Worm (Caenorhabditis elegans) whole organism, young adult: ENCODE results near the gene C50C3.12.

Experiments used
- F39B2.1 ChIP-seq: fragments of 200-800 bp; sonication (Bioruptor generic); IDR thresholded peaks from 2 replicates; pipeline ENCODE4 v1.3.6; 2022; ENCODE audit warnings: missing genetic modification reagents, missing genetic modification characterization, missing compliant biosample characterization
- ama-1 ChIP-seq, 3 experiments: fragments of 150-350 bp in 1 of 3; sonication (generic microtip) in 2 of 3; optimal IDR thresholded peaks; 2 replicates each; lab custom pipeline; 2014 to 2018; ENCODE audit warnings: missing biosample characterization in 2 of 3, missing genetic modification characterization in 2 of 3, missing genetic modification reagents in 2 of 3
- attf-5 ChIP-seq: fragments of 200-800 bp; sonication (Bioruptor generic); optimal IDR thresholded peaks from 2 replicates; lab custom pipeline; 2018; ENCODE audit warnings: mild to moderate bottlenecking, missing genetic modification characterization, missing compliant biosample characterization
- dpff-1 ChIP-seq: sonication (generic microtip); optimal IDR thresholded peaks from 2 replicates; lab custom pipeline; 2017; ENCODE audit warnings: mild to moderate bottlenecking, missing genetic modification characterization, missing compliant biosample characterization
- xnd-1 ChIP-seq: sonication (generic microtip); optimal IDR thresholded peaks from 2 replicates; lab custom pipeline; 2016; ENCODE audit warnings: missing genotype, missing genetic modification reagents, missing genetic modification characterization, missing compliant biosample characterization

DNA sequence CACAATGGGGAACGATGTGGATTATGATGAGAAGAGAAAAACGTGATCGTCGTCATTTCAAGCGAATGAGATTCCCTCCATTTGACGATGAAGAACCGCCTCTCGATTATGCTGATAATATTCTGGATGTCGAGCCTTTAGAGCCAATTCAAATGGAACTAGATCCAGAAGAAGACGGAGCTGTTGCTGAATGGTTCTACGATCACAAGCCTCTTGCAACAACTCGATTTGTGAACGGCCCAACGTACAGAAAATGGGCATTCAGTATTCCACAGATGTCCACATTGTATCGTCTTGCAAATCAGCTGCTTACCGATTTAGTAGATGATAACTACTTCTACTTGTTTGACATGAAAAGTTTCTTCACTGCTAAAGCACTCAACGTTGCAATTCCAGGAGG, 11.6 kb upstream of the C50C3.12 start:
- no peak for TF ChIP-seq attf-5
- TF ChIP-seq F39B2.1 (GFP tag; lab: Robert Waterston, UW), result no peak
- TF ChIP-seq xnd-1 (tag; lab: Kevin White, UChicago), result no peak
- no peak for TF ChIP-seq dpff-1 (tag; lab: Kevin White, UChicago)
- TF ChIP-seq ama-1 (optimal IDR thresholded peaks at IDR 0.05; lab: Kevin White, UChicago), result no peak
- TF ChIP-seq ama-1 (GFP tag; optimal IDR thresholded peaks at IDR 0.05; lab: Kevin White, UChicago), result no peak
